Fruit fly (Drosophila melanogaster) whole organism, prepupa: Measurements from ENCODE around the gene meep.
A peak's percentile ranks its signal among the peaks of the same experiment; 100 is the strongest.

Experiments used
- Blimp-1 ChIP-seq: fragments of 200-800 bp; sonication (Bioruptor generic); optimal IDR thresholded peaks from 3 replicates; lab custom pipeline; 2017; ENCODE audit warnings: missing biosample characterization, missing genetic modification characterization, mild to moderate bottlenecking, moderate library complexity, missing genetic modification reagents
- CG10631 ChIP-seq: fragments of 200-800 bp; sonication (Bioruptor generic); optimal IDR thresholded peaks from 2 replicates; lab custom pipeline; 2016; ENCODE audit warnings: missing biosample characterization, missing genetic modification characterization
- CG11762 ChIP-seq: fragments of 200-800 bp; sonication (Bioruptor generic); optimal IDR thresholded peaks from 3 replicates; lab custom pipeline; 2016; ENCODE audit warnings: missing biosample characterization, missing genetic modification characterization; ENCODE audit not compliant: insufficient read depth
- CG11902 ChIP-seq: fragments of 200-800 bp; sonication (Bioruptor generic); optimal IDR thresholded peaks from 3 replicates; lab custom pipeline; 2016; ENCODE audit warnings: missing biosample characterization, missing genetic modification characterization
- CG15336 ChIP-seq: fragments of 200-800 bp; sonication (Bioruptor generic); IDR thresholded peaks from 2 replicates; pipeline ENCODE4 v1.3.6; 2022; ENCODE audit warnings: missing biosample characterization, missing genetic modification characterization
- CG1621 ChIP-seq: fragments of 200-800 bp; sonication (Bioruptor generic); optimal IDR thresholded peaks from 3 replicates; lab custom pipeline; 2018; ENCODE audit warnings: missing biosample characterization, mild to moderate bottlenecking, missing genetic modification characterization
- CG16779 ChIP-seq: fragments of 200-800 bp; sonication (Bioruptor generic); optimal IDR thresholded peaks from 3 replicates; lab custom pipeline; 2017; ENCODE audit warnings: missing biosample characterization, mild to moderate bottlenecking, missing genetic modification characterization
- CG3032 ChIP-seq: fragments of 200-800 bp; optimal IDR thresholded peaks from 2 replicates; lab custom pipeline; 2019; ENCODE audit warnings: missing biosample characterization, mild to moderate bottlenecking, missing genetic modification characterization, moderate library complexity
- CG32006 ChIP-seq: fragments of 200-800 bp; sonication (Bioruptor generic); optimal IDR thresholded peaks from 3 replicates; lab custom pipeline; 2017; ENCODE audit warnings: missing biosample characterization, mild to moderate bottlenecking, missing genetic modification characterization
- CG3919 ChIP-seq: fragments of 200-800 bp; sonication (Bioruptor generic); optimal IDR thresholded peaks from 3 replicates; lab custom pipeline; 2016; ENCODE audit warnings: missing biosample characterization, missing genetic modification characterization
- CG6163 ChIP-seq: fragments of 200-800 bp; sonication (Bioruptor generic); IDR thresholded peaks from 3 replicates; pipeline ENCODE4 v1.3.6; 2022; ENCODE audit warnings: missing biosample characterization, missing genetic modification characterization
- CG6792 ChIP-seq: fragments of 200-800 bp; sonication (Bioruptor generic); optimal IDR thresholded peaks from 3 replicates; lab custom pipeline; 2016; ENCODE audit warnings: missing biosample characterization, missing genetic modification characterization
- CG7368 ChIP-seq: fragments of 200-800 bp; sonication (Bioruptor generic); optimal IDR thresholded peaks from 3 replicates; lab custom pipeline; 2016; ENCODE audit warnings: missing biosample characterization, missing genetic modification characterization
- CG8119 ChIP-seq: fragments of 200-800 bp; sonication (Bioruptor generic); IDR thresholded peaks from 3 replicates; pipeline ENCODE4 v1.3.6; 2022; ENCODE audit warnings: missing biosample characterization, missing genetic modification characterization
- CG8319 ChIP-seq: fragments of 200-800 bp; sonication (Bioruptor generic); optimal IDR thresholded peaks from 3 replicates; lab custom pipeline; 2016; ENCODE audit warnings: missing biosample characterization, missing genetic modification characterization
- Eip75B ChIP-seq: fragments of 200-800 bp; sonication (Bioruptor generic); optimal IDR thresholded peaks from 3 replicates; lab custom pipeline; 2016; ENCODE audit warnings: missing biosample characterization, missing genetic modification characterization
- Ets21C ChIP-seq: fragments of 200-800 bp; sonication (Bioruptor generic); optimal IDR thresholded peaks from 3 replicates; lab custom pipeline; 2016; ENCODE audit warnings: missing biosample characterization, missing genetic modification characterization
- Gug ChIP-seq: fragments of 200-800 bp; sonication (Bioruptor generic); IDR thresholded peaks from 2 replicates; pipeline ENCODE4 v1.3.6; 2022; ENCODE audit warnings: missing biosample characterization, missing genetic modification characterization
- Hr4 ChIP-seq: fragments of 200-800 bp; sonication (Bioruptor generic); optimal IDR thresholded peaks from 3 replicates; lab custom pipeline; 2016; ENCODE audit warnings: missing biosample characterization, missing genetic modification characterization
- Lpt ChIP-seq: fragments of 200-800 bp; sonication (Bioruptor generic); optimal IDR thresholded peaks from 3 replicates; lab custom pipeline; 2016; ENCODE audit warnings: missing biosample characterization, missing genetic modification characterization
- Met ChIP-seq: fragments of 200-800 bp; sonication (Bioruptor generic); optimal IDR thresholded peaks from 3 replicates; lab custom pipeline; 2016; ENCODE audit warnings: missing biosample characterization, missing genetic modification characterization
- OdsH ChIP-seq: fragments of 200-800 bp; sonication (Bioruptor generic); optimal IDR thresholded peaks from 3 replicates; lab custom pipeline; 2016; ENCODE audit warnings: missing biosample characterization, missing genetic modification characterization
- Sox14 ChIP-seq: fragments of 200-800 bp; sonication (Bioruptor generic); optimal IDR thresholded peaks from 3 replicates; lab custom pipeline; 2016; ENCODE audit warnings: missing biosample characterization, missing genetic modification characterization
- Sox15 ChIP-seq: fragments of 200-800 bp; sonication (Bioruptor generic); optimal IDR thresholded peaks from 3 replicates; lab custom pipeline; 2016; ENCODE audit warnings: missing biosample characterization, missing genetic modification characterization
- dsx ChIP-seq: fragments of 200-800 bp; optimal IDR thresholded peaks from 3 replicates; lab custom pipeline; 2019; ENCODE audit warnings: missing biosample characterization, mild to moderate bottlenecking, missing genetic modification characterization, moderate library complexity; ENCODE audit not compliant: poor library complexity, severe bottlenecking
- eg ChIP-seq: fragments of 200-800 bp; sonication (Bioruptor generic); IDR thresholded peaks from 3 replicates; pipeline ENCODE4 v1.3.6; 2022; ENCODE audit warnings: missing biosample characterization, missing genetic modification characterization
- esn ChIP-seq: fragments of 200-800 bp; sonication (Bioruptor generic); optimal IDR thresholded peaks from 2 replicates; lab custom pipeline; 2016; ENCODE audit warnings: missing biosample characterization, mild to moderate bottlenecking, missing genetic modification characterization, moderate library complexity
- fd85E ChIP-seq: fragments of 200-800 bp; sonication (Bioruptor generic); optimal IDR thresholded peaks from 3 replicates; lab custom pipeline; 2016; ENCODE audit warnings: missing biosample characterization, missing genetic modification characterization
- fkh ChIP-seq: fragments of 200-800 bp; sonication (Bioruptor generic); optimal IDR thresholded peaks from 3 replicates; lab custom pipeline; 2017; ENCODE audit warnings: missing biosample characterization, mild to moderate bottlenecking, missing genetic modification characterization, moderate library complexity
- pdm3 ChIP-seq: fragments of 200-800 bp; sonication (Bioruptor generic); optimal IDR thresholded peaks from 3 replicates; lab custom pipeline; 2016; ENCODE audit warnings: missing biosample characterization, missing genetic modification characterization
- salr ChIP-seq, 2 experiments: fragments of 200-800 bp; sonication (Bioruptor generic); optimal IDR thresholded peaks; 3 replicates each; lab custom pipeline; 2016 to 2018; ENCODE audit warnings: missing biosample characterization in 2 of 2, missing genetic modification characterization in 2 of 2, mild to moderate bottlenecking in 1 of 2
- spab ChIP-seq: fragments of 200-800 bp; sonication (Bioruptor generic); optimal IDR thresholded peaks from 2 replicates; lab custom pipeline; 2017; ENCODE audit warnings: missing biosample characterization, mild to moderate bottlenecking, missing genetic modification characterization, missing genetic modification reagents
- svp ChIP-seq: fragments of 200-800 bp; sonication (Bioruptor generic); peaks from one replicate; lab custom pipeline; 2016; ENCODE audit warnings: missing biosample characterization, missing genetic modification characterization
- topi ChIP-seq: fragments of 200-800 bp; sonication (Bioruptor generic); optimal IDR thresholded peaks from 3 replicates; lab custom pipeline; 2016; ENCODE audit warnings: missing biosample characterization, missing genetic modification characterization
- vri ChIP-seq: fragments of 200-800 bp; sonication (Bioruptor generic); optimal IDR thresholded peaks from 3 replicates; lab custom pipeline; 2016; ENCODE audit warnings: missing biosample characterization, mild to moderate bottlenecking, missing genetic modification characterization

Gene meep

dm6 chr3L:1178115-1178583 lies 24.7 kb downstream of the meep start (continued):
- TF ChIP-seq Lpt (peak; percentile 79), dsx (GFP tag; lab: Kevin White, UChicago) (peak; percentile 72), Blimp-1 (GFP tag; lab: Kevin White, UChicago) (no peak), vri (GFP tag; lab: Kevin White, UChicago) (peak; percentile 8), CG3919 (GFP tag; lab: Kevin White, UChicago) (peak; percentile 57), CG7368 (GFP tag; lab: Kevin White, UChicago) (no peak), Hr4 (GFP tag; lab: Kevin White, UChicago) (peak; percentile 19), topi (GFP tag; lab: Kevin White, UChicago) (no peak), CG16779 (tag; lab: Kevin White, UChicago) (peak; percentile 27), Gug (GFP tag; lab: Robert Waterston, UW) (peak; percentile 57), CG8119 (peak; percentile 78), pdm3 (GFP tag; lab: Kevin White, UChicago) (peak; percentile 11), CG3032 (tag; lab: Kevin White, UChicago) (peak; percentile 69), CG11902 (GFP tag; lab: Kevin White, UChicago) (no peak), Eip75B (GFP tag; lab: Kevin White, UChicago) (peak; percentile 42), spab (GFP tag; lab: Kevin White, UChicago) (peak; percentile 59)

dm6 chr3L:1177085-1177484 lies 25.8 kb downstream of the meep start, which contains the start of gene bab2:
Gene bab2 (minus strand): TSS chr3L:1177276.
- no peak for TF ChIP-seq Ets21C (GFP tag; lab: Kevin White, UChicago)
- TF ChIP-seq Sox14 (GFP tag; lab: Kevin White, UChicago) = peak; percentile 39
- TF ChIP-seq CG16779 (tag; lab: Kevin White, UChicago) = no peak
- TF ChIP-seq CG15336 = 0 out of 2 replicates have a peak, but pooled peaks have one; percentile 23
- TF ChIP-seq CG6163 (GFP tag; lab: Robert Waterston, UW) = peak; percentile 67; the same call in 2 of the 3 replicates
- TF ChIP-seq CG8319 (GFP tag; lab: Kevin White, UChicago) = no peak
- no peak for TF ChIP-seq fd85E (GFP tag; lab: Kevin White, UChicago)
- TF ChIP-seq CG11762 (GFP tag; lab: Kevin White, UChicago) = no peak
- TF ChIP-seq eg (GFP tag; lab: Robert Waterston, UW) = peak; percentile 39; the same call in 1 of the 3 replicates
- TF ChIP-seq CG3032 (tag; lab: Kevin White, UChicago) = no peak
- no peak for TF ChIP-seq Eip75B (GFP tag; lab: Kevin White, UChicago)
- TF ChIP-seq esn (GFP tag; lab: Kevin White, UChicago) = peak; percentile 32
- no peak for TF ChIP-seq CG11902 (GFP tag; lab: Kevin White, UChicago)
- no peak for TF ChIP-seq OdsH
- TF ChIP-seq Sox15 = no peak
- TF ChIP-seq CG3919 (GFP tag; lab: Kevin White, UChicago) = no peak
- no peak for TF ChIP-seq salr (GFP tag; optimal IDR thresholded peaks at IDR 0.05; lab: Kevin White, UChicago)
- TF ChIP-seq Met (GFP tag; lab: Kevin White, UChicago) = no peak
- TF ChIP-seq dsx (GFP tag; lab: Kevin White, UChicago) = peak; percentile 68
- TF ChIP-seq fkh (GFP tag; lab: Kevin White, UChicago) = peak; percentile 50
- TF ChIP-seq, all 60 proteins: peak for 7

DNA sequence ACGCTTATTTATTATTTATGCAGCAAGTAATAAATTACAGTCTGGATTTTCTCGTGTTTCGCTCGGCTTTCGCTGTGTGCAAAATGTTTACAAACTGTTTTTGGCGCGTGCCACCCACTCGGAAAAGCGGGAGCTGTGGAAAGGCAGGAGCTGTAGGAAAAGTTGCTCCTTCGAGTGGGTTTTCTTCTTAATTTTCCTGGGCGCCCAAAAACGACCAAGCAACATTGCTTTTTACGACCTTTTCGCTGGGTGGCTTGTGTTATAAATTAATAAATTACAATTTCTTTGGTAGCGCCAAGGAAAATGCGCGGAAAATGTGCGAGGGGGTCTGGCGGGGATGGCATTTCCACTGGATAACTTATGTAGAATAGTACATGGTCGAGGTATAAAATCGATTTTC lies 26.3 kb downstream of the meep start:
- peak; percentile 53 for TF ChIP-seq svp (GFP tag; lab: Kevin White, UChicago)
- TF ChIP-seq CG32006 (GFP tag; lab: Kevin White, UChicago) = no peak
- TF ChIP-seq CG6163 (GFP tag; lab: Robert Waterston, UW) = 0 out of 3 replicates have a peak, but pooled peaks have one; percentile 27

DNA sequence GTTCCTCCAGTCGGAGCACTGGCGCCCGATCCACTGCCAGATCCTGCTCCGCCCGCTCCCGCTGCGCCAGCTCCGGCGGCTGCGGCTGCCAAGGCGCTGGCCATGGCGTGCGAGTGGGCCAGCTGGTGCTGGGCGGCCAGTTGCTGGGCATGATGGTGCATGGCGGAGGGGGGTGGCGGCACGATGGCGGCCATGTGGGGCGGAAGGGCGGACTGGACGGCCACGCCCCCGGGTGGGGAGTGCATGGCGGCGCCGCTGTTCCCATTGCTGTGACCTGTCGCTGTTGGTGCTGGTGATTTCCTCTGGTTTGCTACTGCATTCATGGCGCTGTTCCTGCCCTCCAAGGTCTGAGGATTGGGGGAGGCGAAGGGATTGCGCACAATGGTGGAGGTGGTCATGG lies 30.0 kb downstream of the meep start:
- TF ChIP-seq CG10631 (GFP tag; lab: Kevin White, UChicago) (no peak), CG6792 (GFP tag; lab: Kevin White, UChicago) (no peak), svp (GFP tag; lab: Kevin White, UChicago) (no peak), eg (GFP tag; lab: Robert Waterston, UW) (no peak), CG1621 (tag; lab: Kevin White, UChicago) (no peak), Ets21C (GFP tag; lab: Kevin White, UChicago) (no peak), OdsH (no peak), CG6163 (GFP tag; lab: Robert Waterston, UW) (no peak)
- TF ChIP-seq, all 60 proteins: peak for 0
